Worm (Caenorhabditis elegans): ENCODE measurements around the gene mdt-22.

DNA sequence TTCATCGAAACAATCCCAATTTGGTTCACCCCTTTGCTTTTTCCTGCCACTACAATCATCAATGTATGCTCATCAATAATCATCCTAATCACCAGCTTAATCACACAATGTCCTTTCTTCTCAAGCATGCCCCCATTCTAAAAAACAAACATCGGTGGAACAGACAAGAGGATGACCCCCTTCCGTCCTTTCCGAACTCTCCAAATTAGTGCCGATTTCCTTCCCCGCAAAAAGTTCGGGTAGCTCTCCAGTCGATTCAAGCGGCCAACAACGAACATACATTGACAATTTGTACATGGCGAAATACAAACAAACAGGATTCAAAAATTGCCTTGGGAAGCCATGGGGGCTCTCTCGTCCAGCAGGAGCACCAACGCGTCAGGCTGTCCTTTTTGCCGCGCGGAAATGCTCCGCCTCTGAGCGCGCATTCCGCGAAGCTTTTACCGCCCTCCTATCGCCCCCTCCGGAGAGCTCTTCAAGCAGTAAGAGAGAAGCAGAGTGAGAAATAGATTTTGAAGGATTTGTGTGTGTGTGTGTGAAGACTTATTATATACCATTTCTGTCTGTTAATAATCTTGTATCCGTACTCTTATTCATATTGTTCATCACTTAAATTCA lies 24.7 kb downstream of the mdt-22 start, which contains the start of gene appg-1:
- no peak for TF ChIP-seq C08G9.2 (tag; optimal IDR thresholded peaks at IDR 0.05)
- TF ChIP-seq fkh-6 (tag; optimal IDR thresholded peaks at IDR 0.05) = no peak
- TF ChIP-seq ceh-9 (tag; optimal IDR thresholded peaks at IDR 0.05) = no peak

Measured in whole organism, late embryonic.